Worm (Caenorhabditis elegans) whole organism, early embryonic: ENCODE results near the gene F26G1.15.

Experiments
- ama-1 ChIP-seq: fragments of 150-350 bp; optimal IDR thresholded peaks from 2 replicates; lab custom pipeline; 2014
- ets-7 ChIP-seq: sonication (generic microtip); optimal IDR thresholded peaks from 2 replicates; lab custom pipeline; 2016; ENCODE audit warnings: missing genotype, missing genetic modification characterization, missing compliant biosample characterization
- pes-1 ChIP-seq: fragments of 200-800 bp; sonication (Bioruptor generic); IDR thresholded peaks from 2 replicates; pipeline ENCODE4 v1.3.6; 2022; ENCODE audit warnings: missing genetic modification reagents, missing genetic modification characterization, missing compliant biosample characterization
- tbx-37 ChIP-seq: fragments of 200-800 bp; sonication (Bioruptor generic); conservative IDR thresholded peaks from 2 replicates; pipeline ENCODE4 v1.3.6; 2022; ENCODE audit warnings: missing genetic modification reagents, missing genetic modification characterization, missing compliant biosample characterization

DNA sequence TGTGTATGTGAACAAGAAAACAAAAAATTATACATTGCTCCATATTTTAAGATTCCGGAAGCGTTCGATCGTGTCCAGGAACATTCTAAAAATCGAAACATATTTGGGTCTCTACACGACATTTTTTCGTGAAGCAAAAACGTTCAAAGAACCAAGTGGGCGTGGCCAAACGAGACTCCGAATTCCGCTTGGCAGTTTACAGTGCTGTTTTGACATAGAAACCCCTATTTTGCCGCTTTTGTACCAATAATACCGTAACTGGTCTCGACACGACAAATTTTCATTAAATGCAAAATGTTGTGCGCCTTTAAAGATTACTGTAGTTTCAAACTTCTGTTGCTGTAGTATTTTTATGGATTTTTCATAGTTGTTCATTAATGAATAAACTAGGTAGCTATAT is 34.4 kb upstream of the F26G1.15 start:
- TF ChIP-seq pes-1 (no peak), tbx-37 (GFP tag; lab: Robert Waterston, UW) (no peak), ama-1 (no peak), ets-7 (tag; lab: Kevin White, UChicago) (no peak)
